Worm (Caenorhabditis elegans): ENCODE results near the gene Y73B6BL.22.

DNA sequence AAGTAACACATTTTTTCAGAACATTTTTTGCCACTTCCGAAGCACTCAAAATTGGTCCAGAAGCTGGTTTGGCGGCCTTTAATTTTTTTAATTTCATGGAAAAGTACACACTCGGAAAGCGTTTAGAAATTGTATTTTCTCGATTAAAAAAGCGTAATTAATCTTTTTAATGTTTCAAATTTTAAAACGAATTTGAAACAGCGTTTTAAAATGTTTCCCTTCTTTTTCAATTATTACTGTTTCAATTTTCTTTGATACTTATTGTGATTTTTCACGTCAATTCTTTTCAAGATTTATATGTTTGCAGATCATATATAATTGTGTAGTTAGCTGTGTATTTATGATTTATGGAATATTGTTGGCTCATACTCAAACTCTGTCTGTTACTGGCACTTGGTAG, 47.6 kb upstream of the Y73B6BL.22 start, which contains the start of gene acr-25:
- no peak for TF ChIP-seq him-1 (tag; optimal IDR thresholded peaks at IDR 0.05)
- TF ChIP-seq W03F9.2 (tag; optimal IDR thresholded peaks at IDR 0.05): no peak

Measured in whole organism, L4/young adult.